Fruit fly (Drosophila melanogaster): ENCODE measurements around the gene CG32473.

dm6 chr3R:13305318-13305899, 3.0 kb downstream of the CG32473 start:
- TF ChIP-seq cas (GFP tag; IDR thresholded peaks at IDR 0.05), result no peak
- no peak for TF ChIP-seq CG9797 (GFP tag; optimal IDR thresholded peaks at IDR 0.05)
